Worm (Caenorhabditis elegans) whole organism, L4 larva: ENCODE results near the gene C49F8.15.

Source experiments
- F26F4.8 ChIP-seq: fragments of 200-800 bp; sonication (Bioruptor generic); conservative IDR thresholded peaks from 2 replicates; pipeline ENCODE4 v1.3.6; 2022; ENCODE audit warnings: missing genetic modification characterization, missing compliant biosample characterization
- F44E2.7 ChIP-seq: fragments of 200-800 bp; sonication (Bioruptor generic); IDR thresholded peaks from 2 replicates; pipeline ENCODE4 v2.1.2; 2022; ENCODE audit warnings: missing genetic modification characterization, missing compliant biosample characterization
- R02D3.7 ChIP-seq: fragments of 150-350 bp; sonication (generic microtip); optimal IDR thresholded peaks from 3 replicates; lab custom pipeline; 2014; ENCODE audit warnings: missing biosample characterization, missing genetic modification characterization
- T20F7.1 ChIP-seq: fragments of 200-800 bp; sonication (Bioruptor generic); optimal IDR thresholded peaks from 2 replicates; lab custom pipeline; 2018; ENCODE audit warnings: mild to moderate bottlenecking, missing genetic modification characterization, missing compliant biosample characterization
- T26A8.4 ChIP-seq: fragments of 200-800 bp; sonication (Bioruptor generic); IDR thresholded peaks from 2 replicates; pipeline ENCODE4 v1.3.6; 2022; ENCODE audit warnings: missing genetic modification characterization, missing compliant biosample characterization
- Y5F2A.4 ChIP-seq: fragments of 200-800 bp; sonication (Bioruptor generic); optimal IDR thresholded peaks from 2 replicates; lab custom pipeline; 2018; ENCODE audit warnings: mild to moderate bottlenecking, missing genetic modification characterization, missing compliant biosample characterization
- ZK546.5 ChIP-seq, 2 experiments: sonication (generic microtip); optimal IDR thresholded peaks; 2 replicates each; lab custom pipeline; 2017; ENCODE audit warnings: missing biosample characterization in 2 of 2, missing genetic modification characterization in 2 of 2
- aha-1 ChIP-seq: fragments of 150-350 bp; peaks from one replicate; lab custom pipeline; 2014; ENCODE audit warnings: missing biosample characterization, missing genetic modification characterization
- ama-1 ChIP-seq: fragments of 150-350 bp; optimal IDR thresholded peaks from 2 replicates; lab custom pipeline; 2014; ENCODE audit warnings: inconsistent platforms, mixed read lengths
- attf-4 ChIP-seq: sonication (generic microtip); optimal IDR thresholded peaks from 3 replicates; lab custom pipeline; 2017; ENCODE audit warnings: missing biosample characterization, missing genetic modification characterization
- ceh-20 ChIP-seq: fragments of 200-800 bp; sonication (Bioruptor generic); IDR thresholded peaks from 2 replicates; pipeline ENCODE4 v1.3.6; 2022; ENCODE audit warnings: missing genetic modification reagents, missing genetic modification characterization, missing compliant biosample characterization
- ces-1 ChIP-seq: fragments of 150-350 bp; sonication (generic microtip); optimal IDR thresholded peaks from 4 replicates; lab custom pipeline; 2014; ENCODE audit warnings: missing biosample characterization, missing genetic modification reagents, missing genetic modification characterization
- cey-2 ChIP-seq: sonication (generic microtip); optimal IDR thresholded peaks from 3 replicates; lab custom pipeline; 2017; ENCODE audit warnings: missing genetic modification characterization, mild to moderate bottlenecking, missing compliant biosample characterization, antibody characterized with exemption, borderline replicate concordance; ENCODE audit not compliant: insufficient read depth
- daf-19 ChIP-seq: fragments of 200-800 bp; sonication (Bioruptor generic); conservative IDR thresholded peaks from 2 replicates; pipeline ENCODE4 v1.3.6; 2022; ENCODE audit warnings: missing genetic modification characterization, missing compliant biosample characterization
- daf-8 ChIP-seq: fragments of 200-800 bp; sonication (Bioruptor generic); IDR thresholded peaks from 2 replicates; pipeline ENCODE4 v1.3.6; 2022; ENCODE audit warnings: missing genetic modification characterization, missing compliant biosample characterization
- dmd-8 ChIP-seq: fragments of 200-800 bp; sonication (Bioruptor generic); IDR thresholded peaks from 2 replicates; pipeline ENCODE4 v1.3.6; 2022; ENCODE audit warnings: missing genetic modification characterization, missing compliant biosample characterization
- dmd-9 ChIP-seq: fragments of 200-800 bp; sonication (Bioruptor generic); IDR thresholded peaks from 2 replicates; pipeline ENCODE4 v1.3.6; 2022; ENCODE audit warnings: missing genetic modification reagents, missing genetic modification characterization, missing compliant biosample characterization
- dpl-1 ChIP-seq: fragments of 150-350 bp; optimal IDR thresholded peaks from 2 replicates; lab custom pipeline; 2014; ENCODE audit warnings: missing biosample characterization, missing genetic modification reagents, missing genetic modification characterization
- duxl-1 ChIP-seq: sonication (generic microtip); optimal IDR thresholded peaks from 2 replicates; lab custom pipeline; 2016; ENCODE audit warnings: mild to moderate bottlenecking, missing genetic modification characterization, moderate library complexity, missing compliant biosample characterization; ENCODE audit not compliant: poor library complexity
- dve-1 ChIP-seq: sonication (generic microtip); optimal IDR thresholded peaks from 2 replicates; lab custom pipeline; 2017; ENCODE audit warnings: antibody characterized with exemption, mild to moderate bottlenecking, missing genetic modification characterization, missing compliant biosample characterization; ENCODE audit not compliant: insufficient read depth
- fos-1 ChIP-seq: fragments of 150-350 bp; optimal IDR thresholded peaks from 2 replicates; lab custom pipeline; 2014; ENCODE audit warnings: missing biosample characterization, missing genetic modification characterization
- hlh-30 ChIP-seq: sonication (generic microtip); optimal IDR thresholded peaks from 2 replicates; lab custom pipeline; 2017; ENCODE audit warnings: antibody characterized with exemption, mild to moderate bottlenecking, missing genetic modification characterization, missing compliant biosample characterization; ENCODE audit not compliant: insufficient read depth
- jun-1 ChIP-seq: fragments of 150-350 bp; optimal IDR thresholded peaks from 2 replicates; lab custom pipeline; 2014; ENCODE audit warnings: missing biosample characterization, missing genetic modification reagents, missing genetic modification characterization
- lim-7 ChIP-seq: fragments of 200-800 bp; sonication (Bioruptor generic); IDR thresholded peaks from 2 replicates; pipeline ENCODE4 v1.3.6; 2022; ENCODE audit warnings: missing genetic modification characterization, missing compliant biosample characterization
- lin-15B ChIP-seq: fragments of 150-350 bp; sonication (generic microtip); optimal IDR thresholded peaks from 3 replicates; lab custom pipeline; 2014; ENCODE audit warnings: missing biosample characterization, missing genetic modification characterization
- lin-29 ChIP-seq: fragments of 200-800 bp; sonication (Bioruptor generic); IDR thresholded peaks from 2 replicates; pipeline ENCODE4 v1.3.6; 2022; ENCODE audit warnings: missing genetic modification reagents, missing genetic modification characterization, missing compliant biosample characterization
- lin-38 ChIP-seq: fragments of 200-800 bp; sonication (Bioruptor generic); IDR thresholded peaks from 2 replicates; pipeline ENCODE4 v1.3.6; 2022; ENCODE audit warnings: missing genetic modification reagents, missing genetic modification characterization, missing compliant biosample characterization
- lir-3 ChIP-seq: sonication (generic microtip); optimal IDR thresholded peaks from 2 replicates; lab custom pipeline; 2016; ENCODE audit warnings: mild to moderate bottlenecking, missing genetic modification characterization, missing compliant biosample characterization
- lsy-2 ChIP-seq, 2 experiments: fragments of 150-350 bp in 1 of 2; sonication (generic microtip) in 1 of 2; optimal IDR thresholded peaks; 2 replicates each; lab custom pipeline; 2014 to 2017; ENCODE audit warnings: missing biosample characterization in 2 of 2, missing genetic modification characterization in 2 of 2
- madf-5 ChIP-seq, 2 experiments: fragments of 200-800 bp; sonication (Bioruptor generic); IDR thresholded peaks; 2 replicates each; pipeline ENCODE4 v1.3.6; 2022; ENCODE audit warnings: missing compliant biosample characterization in 2 of 2, missing genetic modification characterization in 2 of 2
- madf-9 ChIP-seq: fragments of 200-800 bp; sonication (Bioruptor generic); conservative IDR thresholded peaks from 2 replicates; pipeline ENCODE4 v1.3.6; 2022; ENCODE audit warnings: missing genetic modification reagents, missing genetic modification characterization, missing compliant biosample characterization
- mdl-1 ChIP-seq, 2 experiments: fragments of 150-350 bp in 1 of 2; sonication (generic microtip) in 1 of 2; optimal IDR thresholded peaks; 2 replicates each; lab custom pipeline; 2014 to 2017; ENCODE audit warnings: missing biosample characterization in 2 of 2, missing genetic modification characterization in 2 of 2
- mep-1 ChIP-seq: fragments of 150-350 bp; sonication (generic microtip); optimal IDR thresholded peaks from 3 replicates; lab custom pipeline; 2014; ENCODE audit warnings: missing biosample characterization, missing genetic modification characterization
- mxl-2 ChIP-seq: fragments of 200-800 bp; sonication (Bioruptor generic); conservative IDR thresholded peaks from 2 replicates; pipeline ENCODE4 v1.3.6; 2022; ENCODE audit warnings: missing genetic modification reagents, missing genetic modification characterization, missing compliant biosample characterization
- mxl-3 ChIP-seq: fragments of 200-800 bp; sonication (Bioruptor generic); optimal IDR thresholded peaks from 2 replicates; lab custom pipeline; 2018; ENCODE audit warnings: mild to moderate bottlenecking, missing genetic modification characterization, missing compliant biosample characterization
- nhr-11 ChIP-seq: fragments of 150-350 bp; optimal IDR thresholded peaks from 2 replicates; lab custom pipeline; 2014; ENCODE audit warnings: missing biosample characterization, missing genetic modification characterization
- nhr-237 ChIP-seq: sonication (generic microtip); optimal IDR thresholded peaks from 2 replicates; lab custom pipeline; 2017; ENCODE audit warnings: missing biosample characterization, missing genetic modification characterization
- nhr-28 ChIP-seq: fragments of 150-350 bp; optimal IDR thresholded peaks from 2 replicates; lab custom pipeline; 2014; ENCODE audit warnings: missing biosample characterization, missing genetic modification characterization
- nhr-41 ChIP-seq: fragments of 200-800 bp; sonication (Bioruptor generic); IDR thresholded peaks from 2 replicates; pipeline ENCODE4 v1.3.6; 2022; ENCODE audit warnings: missing genetic modification reagents, missing genetic modification characterization, missing compliant biosample characterization
- nhr-76 ChIP-seq: fragments of 150-350 bp; optimal IDR thresholded peaks from 2 replicates; lab custom pipeline; 2014; ENCODE audit warnings: missing biosample characterization, missing genetic modification characterization
- php-3 ChIP-seq: fragments of 200-800 bp; sonication (Bioruptor generic); IDR thresholded peaks from 2 replicates; pipeline ENCODE4 v1.3.6; 2022; ENCODE audit warnings: missing genetic modification reagents, missing genetic modification characterization, missing compliant biosample characterization
- rbr-2 ChIP-seq: sonication (generic microtip); optimal IDR thresholded peaks from 2 replicates; lab custom pipeline; 2016; ENCODE audit warnings: missing genotype, missing genetic modification characterization, missing compliant biosample characterization
- sdz-12 ChIP-seq: fragments of 200-800 bp; sonication (Bioruptor generic); optimal IDR thresholded peaks from 2 replicates; lab custom pipeline; 2018; ENCODE audit warnings: mild to moderate bottlenecking, missing genetic modification characterization, missing compliant biosample characterization
- snpc-4 ChIP-seq: fragments of 150-350 bp; optimal IDR thresholded peaks from 2 replicates; lab custom pipeline; 2014; ENCODE audit warnings: missing biosample characterization, missing genetic modification characterization
- spr-3 ChIP-seq: fragments of 200-800 bp; sonication (Bioruptor generic); optimal IDR thresholded peaks from 2 replicates; lab custom pipeline; 2018; ENCODE audit warnings: mild to moderate bottlenecking, missing genetic modification characterization, missing compliant biosample characterization
- tra-1 ChIP-seq: fragments of 200-800 bp; sonication (Bioruptor generic); IDR thresholded peaks from 2 replicates; pipeline ENCODE4 v1.3.6; 2022; ENCODE audit warnings: missing genetic modification reagents, missing genetic modification characterization, missing compliant biosample characterization
- unc-39 ChIP-seq: sonication (generic microtip); optimal IDR thresholded peaks from 2 replicates; lab custom pipeline; 2017; ENCODE audit warnings: missing biosample characterization, missing genetic modification characterization
- vab-7 ChIP-seq: fragments of 200-800 bp; sonication (Bioruptor generic); IDR thresholded peaks from 2 replicates; pipeline ENCODE4 v1.3.6; 2022; ENCODE audit warnings: missing genetic modification reagents, missing genetic modification characterization, missing compliant biosample characterization
- zag-1 ChIP-seq: fragments of 150-350 bp; optimal IDR thresholded peaks from 2 replicates; lab custom pipeline; 2014; ENCODE audit warnings: missing biosample characterization, missing genetic modification characterization
- zip-11 ChIP-seq: fragments of 200-800 bp; sonication (Bioruptor generic); IDR thresholded peaks from 2 replicates; pipeline ENCODE4 v1.3.6; 2022; ENCODE audit warnings: missing genetic modification characterization, missing compliant biosample characterization
- zip-2 ChIP-seq: fragments of 150-350 bp; optimal IDR thresholded peaks from 2 replicates; lab custom pipeline; 2014; ENCODE audit warnings: missing biosample characterization, missing genetic modification characterization

C49F8.15 gene

DNA sequence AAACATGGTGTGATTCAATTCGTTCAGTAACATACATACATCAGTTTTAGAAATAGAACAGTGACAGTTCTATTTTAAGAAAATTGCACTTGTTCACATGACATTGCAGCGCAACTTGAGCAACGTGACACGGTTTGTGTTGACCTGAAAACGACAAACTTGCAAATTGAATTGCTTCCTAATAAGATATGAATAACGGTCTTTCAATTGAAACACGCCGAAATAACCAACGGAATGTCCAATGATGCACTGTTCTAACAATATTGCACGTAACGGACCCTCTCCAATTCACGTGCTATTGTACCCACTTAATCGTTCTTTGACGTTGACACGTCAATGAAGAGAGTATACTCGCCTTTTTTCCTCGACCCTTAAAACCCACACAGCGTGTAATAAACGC is 2.6 kb downstream of the C49F8.15 start (continued):
- TF ChIP-seq aha-1 (tag; lab: Kevin White, UChicago) (peak; percentile 99), Y5F2A.4 (GFP tag; lab: Kevin White, UChicago) (no peak), snpc-4 (tag; lab: Kevin White, UChicago) (no peak), hlh-30 (tag; lab: Kevin White, UChicago) (peak; percentile 67), zip-2 (tag; lab: Kevin White, UChicago) (no peak), madf-5 (GFP tag; IDR thresholded peaks at IDR 0.05; lab: Robert Waterston, UW) (no peak), zip-11 (GFP tag; lab: Robert Waterston, UW) (no peak), rbr-2 (tag; lab: Kevin White, UChicago) (no peak), ama-1 (no peak), php-3 (GFP tag; lab: Robert Waterston, UW) (no peak), lsy-2 (tag; optimal IDR thresholded peaks at IDR 0.05; lab: Kevin White, UChicago) (peak in 1 of 2 experiments; percentile 27), lir-3 (no peak), tra-1 (GFP tag; lab: Robert Waterston, UW) (0 out of 2 replicates have a peak, but pooled peaks have one; percentile 23), ZK546.5 (tag; optimal IDR thresholded peaks at IDR 0.05; lab: Kevin White, UChicago) (no peak), mxl-3 (peak; percentile 79), T20F7.1 (no peak), dpl-1 (GFP tag; lab: Kevin White, UChicago) (no peak), spr-3 (GFP tag; lab: Kevin White, UChicago) (no peak), nhr-41 (GFP tag; lab: Robert Waterston, UW) (no peak), jun-1 (tag; lab: Kevin White, UChicago) (no peak), nhr-28 (peak; percentile 18), sdz-12 (GFP tag; lab: Kevin White, UChicago) (no peak), madf-9 (GFP tag; lab: Robert Waterston, UW) (no peak), fos-1 (tag; lab: Kevin White, UChicago) (no peak), T26A8.4 (GFP tag; lab: Robert Waterston, UW) (no peak), cey-2 (tag; lab: Kevin White, UChicago) (no peak), ceh-20 (GFP tag; lab: Robert Waterston, UW) (no peak), nhr-76 (tag; lab: Kevin White, UChicago) (no peak), nhr-11 (tag; lab: Kevin White, UChicago) (no peak), attf-4 (tag; lab: Kevin White, UChicago) (no peak), daf-8 (no peak), mdl-1 (tag; optimal IDR thresholded peaks at IDR 0.05; lab: Kevin White, UChicago) (peak in 1 of 2 experiments; percentile 23), zag-1 (tag; lab: Kevin White, UChicago) (no peak), dmd-8 (no peak), dmd-9 (GFP tag; lab: Robert Waterston, UW) (no peak), daf-19 (GFP tag; lab: Robert Waterston, UW) (no peak), vab-7 (no peak), R02D3.7 (tag; lab: Kevin White, UChicago) (no peak), lim-7 (no peak), lin-15B (tag; lab: Kevin White, UChicago) (no peak), F26F4.8 (no peak), mxl-2 (GFP tag; lab: Robert Waterston, UW) (peak; percentile 93)

DNA sequence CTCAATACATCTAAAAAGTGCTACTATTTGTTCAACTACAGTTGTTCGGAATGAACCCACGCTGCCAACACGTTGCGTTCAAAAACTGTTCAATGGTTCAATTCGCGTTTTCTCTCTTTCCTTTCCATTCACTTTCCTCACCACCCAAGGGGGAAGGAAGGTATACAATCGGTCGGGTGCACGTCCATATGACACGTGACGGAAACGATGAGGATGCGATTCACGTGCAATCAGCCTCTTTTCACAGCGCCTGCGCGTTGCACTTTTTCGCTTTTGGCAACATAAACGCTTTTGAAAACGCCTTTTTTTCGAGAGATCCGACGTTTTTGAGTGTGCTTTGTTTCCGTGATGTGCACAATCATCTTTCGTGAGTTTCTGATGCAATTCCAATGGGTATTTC is 3.8 kb downstream of the C49F8.15 start:
- TF ChIP-seq duxl-1 (tag; lab: Kevin White, UChicago) (peak; percentile 78), unc-39 (no peak), ces-1 (no peak), vab-7 (no peak), tra-1 (GFP tag; lab: Robert Waterston, UW) (peak; percentile 94), cey-2 (tag; lab: Kevin White, UChicago) (peak; percentile 14), T20F7.1 (no peak), aha-1 (tag; lab: Kevin White, UChicago) (peak; percentile 99), zip-11 (GFP tag; lab: Robert Waterston, UW) (no peak), dmd-8 (no peak), nhr-76 (tag; lab: Kevin White, UChicago) (no peak), lin-38 (GFP tag; lab: Robert Waterston, UW) (no peak), dve-1 (tag; lab: Kevin White, UChicago) (peak; percentile 89), snpc-4 (tag; lab: Kevin White, UChicago) (no peak), lin-29 (GFP tag; lab: Robert Waterston, UW) (no peak), nhr-237 (tag; lab: Kevin White, UChicago) (no peak), F44E2.7 (GFP tag; lab: Robert Waterston, UW) (no peak), mep-1 (tag; lab: Kevin White, UChicago) (peak; percentile 75), php-3 (GFP tag; lab: Robert Waterston, UW) (peak; percentile 45; the same call in 1 of the 2 replicates), dmd-9 (GFP tag; lab: Robert Waterston, UW) (no peak), zag-1 (tag; lab: Kevin White, UChicago) (no peak)
